Fruit fly (Drosophila melanogaster): ENCODE data around the gene meru.

Gene meru

DNA sequence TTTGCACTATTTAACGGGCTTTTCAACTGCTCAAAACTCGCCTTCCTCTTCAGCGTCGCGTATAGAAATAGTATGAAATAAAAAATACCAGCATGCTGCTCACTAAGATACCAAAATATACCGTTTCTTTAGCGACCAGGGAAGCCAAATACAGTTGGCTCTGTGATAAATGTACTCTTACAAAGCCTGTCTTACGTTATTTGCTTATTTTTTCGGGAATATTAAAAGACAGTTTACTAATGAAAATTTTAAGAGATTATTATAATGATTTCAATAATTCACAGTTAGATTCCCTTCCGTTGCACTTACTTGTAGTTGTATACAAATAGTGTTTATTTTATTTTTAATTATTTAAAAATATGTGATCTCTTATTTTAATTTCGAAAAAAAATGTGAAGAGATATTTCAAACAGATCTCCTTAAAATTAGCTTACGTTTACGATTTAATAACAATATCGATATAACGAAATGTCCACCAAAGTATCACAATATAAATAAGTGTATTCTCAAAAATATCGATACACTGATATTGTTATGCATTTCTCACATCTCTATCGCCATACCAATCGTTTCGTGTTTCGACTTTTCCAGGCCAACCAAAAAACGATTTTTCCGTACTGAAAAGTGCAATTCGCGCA is 17.4 kb downstream of the meru start, which contains the start of the genes DCP2 and dbo (continued):
- no peak for TF ChIP-seq tup (GFP tag; optimal IDR thresholded peaks at IDR 0.05)
- no peak for TF ChIP-seq jigr1 (GFP tag; IDR thresholded peaks at IDR 0.05)
- peak; percentile 92 for TF ChIP-seq Ets65A (GFP tag)
- peak; percentile 70 for TF ChIP-seq Sox102F (GFP tag; optimal IDR thresholded peaks at IDR 0.05)
- TF ChIP-seq Deaf1 (tag; optimal IDR thresholded peaks at IDR 0.05): no peak
- TF ChIP-seq chm (GFP tag; IDR thresholded peaks at IDR 0.05): peak; percentile 4; the same call in 1 of the 2 replicates
- peak; percentile 69 for TF ChIP-seq CG17829 (tag; optimal IDR thresholded peaks at IDR 0.05)
- TF ChIP-seq CG10543 (GFP tag; optimal IDR thresholded peaks at IDR 0.05): peak; percentile 71
- peak; percentile 66 for TF ChIP-seq CG42726 (GFP tag; IDR thresholded peaks at IDR 0.05; ENCODE audit: partially characterized antibody)
- TF ChIP-seq schlank (tag; optimal IDR thresholded peaks at IDR 0.05): peak; percentile 35
- peak; percentile 89 for TF ChIP-seq amos (GFP tag; IDR thresholded peaks at IDR 0.05; ENCODE audit: partially characterized antibody)
- TF ChIP-seq onecut (GFP tag; IDR thresholded peaks at IDR 0.05): no peak; the same call in 1 of the 2 replicates
- TF ChIP-seq sens-2 (GFP tag; IDR thresholded peaks at IDR 0.05): no peak
- no peak for TF ChIP-seq CG13123 (GFP tag; optimal IDR thresholded peaks at IDR 0.05)
- peak; percentile 82 for TF ChIP-seq Gug (GFP tag; IDR thresholded peaks at IDR 0.05)
- TF ChIP-seq Doc2 (GFP tag; IDR thresholded peaks at IDR 0.05): no peak
- peak; percentile 65 for TF ChIP-seq Drgx (GFP tag; IDR thresholded peaks at IDR 0.05)
- peak; percentile 48 for TF ChIP-seq tx (GFP tag; optimal IDR thresholded peaks at IDR 0.05)
- TF ChIP-seq TFAM (GFP tag; optimal IDR thresholded peaks at IDR 0.05): no peak
- no peak for TF ChIP-seq CG5953 (GFP tag; IDR thresholded peaks at IDR 0.05)
- peak; percentile 80 for TF ChIP-seq CG11247 (GFP tag; IDR thresholded peaks at IDR 0.05)
- peak; percentile 63 for TF ChIP-seq CG4424 (GFP tag; optimal IDR thresholded peaks at IDR 0.05)
- no peak for TF ChIP-seq Asciz (GFP tag; optimal IDR thresholded peaks at IDR 0.05)
- no peak for TF ChIP-seq crc (GFP tag; optimal IDR thresholded peaks at IDR 0.05)
- peak; percentile 49 for TF ChIP-seq HLH54F (GFP tag; optimal IDR thresholded peaks at IDR 0.05)
- TF ChIP-seq abd-A (tag; optimal IDR thresholded peaks at IDR 0.05): no peak
- TF ChIP-seq insv (GFP tag; optimal IDR thresholded peaks at IDR 0.05): peak in 1 of 2 experiments; percentile 26
- peak; percentile 81 for TF ChIP-seq CG14710 (tag; optimal IDR thresholded peaks at IDR 0.05)
- peak; percentile 54 for TF ChIP-seq ato (GFP tag; IDR thresholded peaks at IDR 0.05; ENCODE audit: partially characterized antibody)
- peak; percentile 45; the same call in 1 of the 3 replicates for TF ChIP-seq CG7357 (GFP tag; IDR thresholded peaks at IDR 0.05)
- TF ChIP-seq Ptx1 (GFP tag; IDR thresholded peaks at IDR 0.05): peak; percentile 62
- no peak for TF ChIP-seq CG10565 (GFP tag; optimal IDR thresholded peaks at IDR 0.05)
- TF ChIP-seq gcm2 (GFP tag; optimal IDR thresholded peaks at IDR 0.05): no peak
- TF ChIP-seq sqz (GFP tag; optimal IDR thresholded peaks at IDR 0.05): no peak
- TF ChIP-seq klu (GFP tag; IDR thresholded peaks at IDR 0.05): no peak
- peak; percentile 55; the same call in 1 of the 3 replicates for TF ChIP-seq gce (GFP tag; IDR thresholded peaks at IDR 0.05)
- TF ChIP-seq fd64A (GFP tag; optimal IDR thresholded peaks at IDR 0.05): no peak
- TF ChIP-seq nerfin-1 (tag; optimal IDR thresholded peaks at IDR 0.05): peak; percentile 28
- TF ChIP-seq Dip2 (GFP tag; IDR thresholded peaks at IDR 0.05): no peak
- peak; percentile 77 for TF ChIP-seq tap (tag; optimal IDR thresholded peaks at IDR 0.05)
- no peak for TF ChIP-seq luna (GFP tag; optimal IDR thresholded peaks at IDR 0.05)
- TF ChIP-seq CG43689 (GFP tag; IDR thresholded peaks at IDR 0.05): no peak
- TF ChIP-seq fu2 (GFP tag; optimal IDR thresholded peaks at IDR 0.05): peak; percentile 50
- TF ChIP-seq ash1 (GFP tag; optimal IDR thresholded peaks at IDR 0.05): no peak
- no peak for TF ChIP-seq CG8765 (GFP tag; IDR thresholded peaks at IDR 0.05)
- TF ChIP-seq CG31365 (tag; optimal IDR thresholded peaks at IDR 0.05): no peak
- no peak for TF ChIP-seq CG10979 (tag; optimal IDR thresholded peaks at IDR 0.05)
- peak; percentile 88 for TF ChIP-seq bbx (GFP tag; IDR thresholded peaks at IDR 0.05; ENCODE audit: partially characterized antibody)
- peak; percentile 40 for TF ChIP-seq trh (GFP tag; optimal IDR thresholded peaks at IDR 0.05)
- TF ChIP-seq ci (GFP tag; IDR thresholded peaks at IDR 0.05): peak; percentile 75

Data from whole organism, embryonic.